Worm (Caenorhabditis elegans): ENCODE results near the gene C27H5.2.

Gene C27H5.2

ce11 chrII:7186117-7186516 is 30.7 kb downstream of the C27H5.2 start:
- TF ChIP-seq elt-1 (tag; optimal IDR thresholded peaks at IDR 0.05) (no peak), nhr-67 (tag; optimal IDR thresholded peaks at IDR 0.05) (no peak), zag-1 (tag; optimal IDR thresholded peaks at IDR 0.05) (no peak), fos-1 (tag; optimal IDR thresholded peaks at IDR 0.05) (no peak), tbx-2 (tag; optimal IDR thresholded peaks at IDR 0.05) (no peak), fkh-10 (GFP tag; optimal IDR thresholded peaks at IDR 0.05) (no peak), nhr-43 (tag; optimal IDR thresholded peaks at IDR 0.05; ENCODE audit: poor library complexity, severe bottlenecking) (no peak), nhr-23 (tag; optimal IDR thresholded peaks at IDR 0.05) (no peak), ceh-28 (tag; optimal IDR thresholded peaks at IDR 0.05) (no peak)

DNA sequence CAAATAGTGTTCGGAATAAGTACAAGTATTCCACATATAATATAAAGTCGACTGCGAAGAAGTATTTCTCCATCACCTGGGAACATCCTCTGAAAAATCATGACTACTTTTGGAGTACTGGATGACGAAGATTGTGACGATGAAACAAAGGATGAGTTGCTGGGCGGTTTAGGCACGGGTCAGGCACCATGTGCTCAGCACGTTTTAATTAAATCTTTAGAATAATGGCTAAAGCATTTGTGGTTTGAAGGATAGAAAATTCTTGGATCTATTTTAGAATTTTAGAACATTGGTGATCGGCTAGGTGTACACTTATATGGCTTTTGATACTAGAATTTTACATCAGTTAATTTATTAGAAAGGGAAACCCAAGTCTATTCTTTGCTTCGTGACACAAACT is 31.7 kb downstream of the C27H5.2 start, which contains the start of gene C27H5.6:
TSS of gene C27H5.6 (minus strand) at position 101 of the 400 bp plus-strand sequence.
- TF ChIP-seq daf-12 (tag; optimal IDR thresholded peaks at IDR 0.05) (no peak), unc-62 (GFP tag; optimal IDR thresholded peaks at IDR 0.05) (no peak), elt-3 (tag; optimal IDR thresholded peaks at IDR 0.05) (no peak), tbx-2 (tag; optimal IDR thresholded peaks at IDR 0.05) (no peak), ceh-16 (tag; optimal IDR thresholded peaks at IDR 0.05) (no peak), lin-39 (tag; optimal IDR thresholded peaks at IDR 0.05) (no peak), elt-2 (tag; optimal IDR thresholded peaks at IDR 0.05) (no peak), nhr-237 (tag; optimal IDR thresholded peaks at IDR 0.05) (no peak), ZK546.5 (tag; optimal IDR thresholded peaks at IDR 0.05) (no peak), R02D3.7 (tag; optimal IDR thresholded peaks at IDR 0.05) (no peak), fkh-2 (tag; optimal IDR thresholded peaks at IDR 0.05) (no peak), nfya-1 (tag; optimal IDR thresholded peaks at IDR 0.05; ENCODE audit: insufficient read depth) (no peak), nhr-76 (tag; optimal IDR thresholded peaks at IDR 0.05) (no peak), mdl-1 (tag; optimal IDR thresholded peaks at IDR 0.05) (no peak), nhr-43 (tag; optimal IDR thresholded peaks at IDR 0.05; ENCODE audit: poor library complexity, severe bottlenecking) (no peak), nhr-28 (tag; optimal IDR thresholded peaks at IDR 0.05) (no peak), ama-1 (optimal IDR thresholded peaks at IDR 0.05) (no peak), fkh-10 (GFP tag; optimal IDR thresholded peaks at IDR 0.05) (no peak), pqm-1 (tag; optimal IDR thresholded peaks at IDR 0.05) (no peak), zag-1 (tag; optimal IDR thresholded peaks at IDR 0.05) (no peak)

DNA sequence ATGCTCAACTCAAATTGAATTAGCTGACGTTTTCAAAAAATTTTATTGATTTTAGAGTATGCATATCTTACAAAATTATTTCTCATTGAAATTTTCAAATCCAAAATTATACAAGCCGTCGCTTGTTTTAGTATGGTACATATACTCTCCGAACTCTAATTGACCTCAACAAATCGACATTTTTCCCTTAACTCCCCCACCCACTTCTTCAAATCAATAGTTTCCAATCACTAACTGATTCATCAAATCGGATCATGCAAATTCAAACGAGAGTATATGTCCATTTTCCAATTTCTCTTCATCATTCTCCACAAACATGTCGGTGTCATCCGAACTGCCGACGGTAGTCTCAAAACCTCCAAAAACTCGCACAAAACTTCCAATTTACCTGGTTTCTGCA is 33.7 kb downstream of the C27H5.2 start, which contains the start of gene E04F6.4:
TSS of gene E04F6.4 (plus strand) at position 301 of the 400 bp plus-strand sequence.
- no peak for TF ChIP-seq R02D3.7 (tag; optimal IDR thresholded peaks at IDR 0.05)
- TF ChIP-seq nhr-23 (tag; optimal IDR thresholded peaks at IDR 0.05), result no peak
- no peak for TF ChIP-seq daf-12 (tag; optimal IDR thresholded peaks at IDR 0.05)
- no peak for TF ChIP-seq elt-2 (tag; optimal IDR thresholded peaks at IDR 0.05)
- TF ChIP-seq nhr-237 (tag; optimal IDR thresholded peaks at IDR 0.05), result no peak
- no peak for TF ChIP-seq tbx-2 (tag; optimal IDR thresholded peaks at IDR 0.05)
- no peak for TF ChIP-seq ZK546.5 (tag; optimal IDR thresholded peaks at IDR 0.05)
- no peak for TF ChIP-seq nhr-25 (tag; optimal IDR thresholded peaks at IDR 0.05)
- no peak for TF ChIP-seq fkh-2 (tag; optimal IDR thresholded peaks at IDR 0.05)
- TF ChIP-seq ceh-16 (tag; optimal IDR thresholded peaks at IDR 0.05), result no peak
- no peak for TF ChIP-seq ceh-28 (tag; optimal IDR thresholded peaks at IDR 0.05)
- TF ChIP-seq sea-2 (GFP tag; optimal IDR thresholded peaks at IDR 0.05), result no peak
- no peak for TF ChIP-seq lin-39 (tag; optimal IDR thresholded peaks at IDR 0.05)
- no peak for TF ChIP-seq hmg-11 (tag; optimal IDR thresholded peaks at IDR 0.05)
- no peak for TF ChIP-seq lin-15B (tag; optimal IDR thresholded peaks at IDR 0.05)
- no peak for TF ChIP-seq nhr-77 (tag; optimal IDR thresholded peaks at IDR 0.05)
- TF ChIP-seq nhr-76 (tag; optimal IDR thresholded peaks at IDR 0.05), result no peak
- TF ChIP-seq ceh-82 (tag; optimal IDR thresholded peaks at IDR 0.05), result no peak

DNA sequence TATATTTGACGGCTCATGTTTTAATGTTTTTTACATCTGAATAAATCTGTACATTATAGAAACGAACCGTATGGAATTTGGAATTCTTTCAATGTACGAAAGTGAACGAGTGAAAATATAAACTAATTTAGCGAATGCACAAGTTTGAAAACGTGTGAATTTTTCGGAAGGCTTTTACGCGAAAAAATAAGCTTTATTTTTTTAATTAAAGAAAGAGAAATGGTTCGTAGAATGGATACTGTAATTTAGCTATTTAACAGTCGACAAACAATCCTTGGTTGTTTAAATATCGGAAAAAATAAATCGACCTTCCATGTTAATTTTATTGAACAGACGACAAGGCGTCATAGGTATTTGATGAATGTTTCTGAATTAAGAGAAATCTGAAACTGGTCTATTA is 40.2 kb downstream of the C27H5.2 start, which contains the start of gene acdh-12:
TSS of gene acdh-12 (minus strand) at position 101 of the 400 bp plus-strand sequence.
- no peak for TF ChIP-seq mdl-1 (tag; optimal IDR thresholded peaks at IDR 0.05)
- TF ChIP-seq ceh-9 (tag; optimal IDR thresholded peaks at IDR 0.05), result no peak
- no peak for TF ChIP-seq zag-1 (tag; optimal IDR thresholded peaks at IDR 0.05)
- no peak for TF ChIP-seq elt-1 (tag; optimal IDR thresholded peaks at IDR 0.05)
- no peak for TF ChIP-seq nhr-77 (tag; optimal IDR thresholded peaks at IDR 0.05)
- TF ChIP-seq ztf-4 (tag; optimal IDR thresholded peaks at IDR 0.05), result no peak
- no peak for TF ChIP-seq nhr-76 (tag; optimal IDR thresholded peaks at IDR 0.05)
- TF ChIP-seq ceh-82 (tag; optimal IDR thresholded peaks at IDR 0.05), result no peak
- no peak for TF ChIP-seq elt-2 (tag; optimal IDR thresholded peaks at IDR 0.05)
- TF ChIP-seq daf-12 (tag; optimal IDR thresholded peaks at IDR 0.05), result no peak
- no peak for TF ChIP-seq pha-4 (tag; optimal IDR thresholded peaks at IDR 0.05)
- no peak for TF ChIP-seq fkh-2 (tag; optimal IDR thresholded peaks at IDR 0.05)
